Worm (Caenorhabditis elegans) whole organism, L3 larva: ENCODE data around the gene lgc-36.
"Not testable (repeated sequence)": the region's sequence is repeated elsewhere in the genome, so short reads cannot be mapped to it uniquely, and the experiment has no call there.

Experiments
- ama-1 ChIP-seq: fragments of 150-350 bp; optimal IDR thresholded peaks from 2 replicates; lab custom pipeline; 2018
- lin-15B ChIP-seq: fragments of 150-350 bp; optimal IDR thresholded peaks from 2 replicates; lab custom pipeline; 2014; ENCODE audit warnings: missing biosample characterization, missing genetic modification characterization
- nhr-25 ChIP-seq: sonication (generic microtip); optimal IDR thresholded peaks from 2 replicates; lab custom pipeline; 2017; ENCODE audit warnings: missing biosample characterization, missing genetic modification characterization
- nhr-77 ChIP-seq: fragments of 150-350 bp; optimal IDR thresholded peaks from 2 replicates; lab custom pipeline; 2014; ENCODE audit warnings: missing biosample characterization, missing genetic modification characterization
- snpc-4 ChIP-seq: fragments of 150-350 bp; optimal IDR thresholded peaks from 2 replicates; lab custom pipeline; 2014; ENCODE audit warnings: missing biosample characterization, missing genetic modification characterization

- TF ChIP-seq ama-1 (lab: Kevin White, UChicago); lin-15B (tag; lab: Kevin White, UChicago); nhr-25 (tag; lab: Kevin White, UChicago); snpc-4; nhr-77 (tag; lab: Kevin White, UChicago): not testable (repeated sequence)
Measured at ce11 chrV:11286114-11286513, 27.3 kb upstream of the lgc-36 start, which contains the start of gene C03E10.3.
